Worm (Caenorhabditis elegans) whole organism, young adult: ENCODE measurements around the gene C35B1.8.
A peak's percentile ranks its signal among the peaks of the same experiment; 100 is the strongest.

Source experiments
- B0019.2 ChIP-seq: fragments of 200-800 bp; sonication (Bioruptor generic); conservative IDR thresholded peaks from 2 replicates; pipeline ENCODE4 v1.3.6; 2022; ENCODE audit warnings: missing genetic modification reagents, missing genetic modification characterization, missing compliant biosample characterization
- B0035.1 ChIP-seq: sonication (generic microtip); optimal IDR thresholded peaks from 2 replicates; lab custom pipeline; 2016; ENCODE audit warnings: missing genetic modification characterization, mild to moderate bottlenecking, missing compliant biosample characterization, missing genotype, missing genetic modification reagents
- B0261.1 ChIP-seq: sonication (generic microtip); optimal IDR thresholded peaks from 2 replicates; lab custom pipeline; 2016; ENCODE audit warnings: mild to moderate bottlenecking, missing genetic modification characterization, moderate library complexity, missing compliant biosample characterization
- C06A6.2 ChIP-seq: fragments of 200-800 bp; sonication (Bioruptor generic); conservative IDR thresholded peaks from 2 replicates; pipeline ENCODE4 v1.3.6; 2022; ENCODE audit warnings: missing genetic modification characterization, missing compliant biosample characterization
- D2030.7 ChIP-seq: fragments of 200-800 bp; sonication (Bioruptor generic); IDR thresholded peaks from 2 replicates; pipeline ENCODE4 v1.3.6; 2022; ENCODE audit warnings: missing genetic modification reagents, missing genetic modification characterization, missing compliant biosample characterization
- F39B2.1 ChIP-seq: fragments of 200-800 bp; sonication (Bioruptor generic); IDR thresholded peaks from 2 replicates; pipeline ENCODE4 v1.3.6; 2022; ENCODE audit warnings: missing genetic modification reagents, missing genetic modification characterization, missing compliant biosample characterization
- F52B5.7 ChIP-seq: sonication (generic microtip); optimal IDR thresholded peaks from 2 replicates; lab custom pipeline; 2016; ENCODE audit warnings: mild to moderate bottlenecking, missing genetic modification characterization, missing compliant biosample characterization
- F57A8.1 ChIP-seq: fragments of 200-800 bp; sonication (Bioruptor generic); optimal IDR thresholded peaks from 2 replicates; lab custom pipeline; 2018; ENCODE audit warnings: mild to moderate bottlenecking, missing genetic modification characterization, moderate library complexity, missing compliant biosample characterization
- F57C9.4 ChIP-seq: sonication (generic microtip); optimal IDR thresholded peaks from 2 replicates; lab custom pipeline; 2017; ENCODE audit warnings: mild to moderate bottlenecking, missing genetic modification characterization, missing compliant biosample characterization
- K11D2.4 ChIP-seq: fragments of 200-800 bp; sonication (Bioruptor generic); IDR thresholded peaks from 2 replicates; pipeline ENCODE4 v1.3.6; 2022; ENCODE audit warnings: missing genetic modification reagents, missing genetic modification characterization, missing compliant biosample characterization
- K12H6.12 ChIP-seq: fragments of 200-800 bp; sonication (Bioruptor generic); optimal IDR thresholded peaks from 2 replicates; lab custom pipeline; 2018; ENCODE audit warnings: mild to moderate bottlenecking, missing genetic modification characterization, missing compliant biosample characterization
- Y53G8AR.9 ChIP-seq: fragments of 200-800 bp; sonication (Bioruptor generic); conservative IDR thresholded peaks from 2 replicates; pipeline ENCODE4 v1.3.6; 2022; ENCODE audit warnings: missing genetic modification reagents, missing genetic modification characterization, missing compliant biosample characterization
- Y56A3A.18 ChIP-seq: fragments of 200-800 bp; sonication (Bioruptor generic); IDR thresholded peaks from 2 replicates; pipeline ENCODE4 v1.3.6; 2022; ENCODE audit warnings: missing genetic modification reagents, missing genetic modification characterization, missing compliant biosample characterization
- akir-1 ChIP-seq: fragments of 200-800 bp; sonication (Bioruptor generic); optimal IDR thresholded peaks from 2 replicates; lab custom pipeline; 2018; ENCODE audit warnings: mild to moderate bottlenecking, missing genetic modification characterization, moderate library complexity, missing compliant biosample characterization
- ama-1 ChIP-seq, 3 experiments: fragments of 150-350 bp in 1 of 3; sonication (generic microtip) in 2 of 3; optimal IDR thresholded peaks; 2 replicates each; lab custom pipeline; 2014 to 2018; ENCODE audit warnings: missing biosample characterization in 2 of 3, missing genetic modification characterization in 2 of 3, missing genetic modification reagents in 2 of 3
- aptf-3 ChIP-seq: fragments of 200-800 bp; sonication (Bioruptor generic); IDR thresholded peaks from 2 replicates; pipeline ENCODE4 v1.3.6; 2022; ENCODE audit warnings: missing genetic modification characterization, missing compliant biosample characterization
- atf-7 ChIP-seq: sonication (generic microtip); optimal IDR thresholded peaks from 2 replicates; lab custom pipeline; 2017; ENCODE audit warnings: mild to moderate bottlenecking, missing genetic modification characterization, missing compliant biosample characterization
- attf-6 ChIP-seq: fragments of 200-800 bp; sonication (Bioruptor generic); IDR thresholded peaks from 2 replicates; pipeline ENCODE4 v1.3.6; 2022; ENCODE audit warnings: missing genetic modification reagents, missing genetic modification characterization, missing compliant biosample characterization
- bed-1 ChIP-seq: fragments of 200-800 bp; sonication (Bioruptor generic); IDR thresholded peaks from 2 replicates; pipeline ENCODE4 v1.3.6; 2022; ENCODE audit warnings: missing genetic modification reagents, missing genetic modification characterization, missing compliant biosample characterization
- bed-2 ChIP-seq: fragments of 200-800 bp; sonication (Bioruptor generic); IDR thresholded peaks from 2 replicates; pipeline ENCODE4 v1.3.6; 2022; ENCODE audit warnings: missing genetic modification reagents, missing genetic modification characterization, missing compliant biosample characterization
- ccch-3 ChIP-seq: fragments of 200-800 bp; sonication (Bioruptor generic); optimal IDR thresholded peaks from 2 replicates; lab custom pipeline; 2018; ENCODE audit warnings: mild to moderate bottlenecking, missing genetic modification characterization, missing compliant biosample characterization
- ceh-79 ChIP-seq: sonication (generic microtip); optimal IDR thresholded peaks from 2 replicates; lab custom pipeline; 2017; ENCODE audit warnings: mild to moderate bottlenecking, missing genetic modification characterization, missing compliant biosample characterization
- dox-1 ChIP-seq: fragments of 200-800 bp; sonication (Bioruptor generic); IDR thresholded peaks from 2 replicates; pipeline ENCODE4 v1.3.6; 2022; ENCODE audit warnings: missing genetic modification reagents, missing genetic modification characterization, missing compliant biosample characterization
- dpl-1 ChIP-seq: fragments of 150-350 bp; optimal IDR thresholded peaks from 2 replicates; lab custom pipeline; 2014; ENCODE audit warnings: missing biosample characterization, missing genetic modification reagents, missing genetic modification characterization
- efl-1 ChIP-seq: fragments of 150-350 bp; optimal IDR thresholded peaks from 2 replicates; lab custom pipeline; 2014; ENCODE audit warnings: missing biosample characterization, missing genetic modification reagents, missing genetic modification characterization
- egl-18 ChIP-seq: fragments of 200-800 bp; sonication (Bioruptor generic); IDR thresholded peaks from 2 replicates; pipeline ENCODE4 v1.3.6; 2022; ENCODE audit warnings: missing genetic modification reagents, missing genetic modification characterization, missing compliant biosample characterization
- egl-44 ChIP-seq: fragments of 200-800 bp; sonication (Bioruptor generic); IDR thresholded peaks from 2 replicates; pipeline ENCODE4 v1.3.6; 2022; ENCODE audit warnings: missing genetic modification reagents, missing genetic modification characterization, missing compliant biosample characterization
- egrh-3 ChIP-seq: fragments of 200-800 bp; sonication (Bioruptor generic); IDR thresholded peaks from 2 replicates; pipeline ENCODE4 v1.3.6; 2022; ENCODE audit warnings: missing genetic modification reagents, missing genetic modification characterization, missing compliant biosample characterization
- him-1 ChIP-seq: sonication (generic microtip); optimal IDR thresholded peaks from 2 replicates; lab custom pipeline; 2016; ENCODE audit warnings: missing genotype, missing genetic modification reagents, missing genetic modification characterization, missing compliant biosample characterization
- hmg-1.2 ChIP-seq: fragments of 200-800 bp; sonication (Bioruptor generic); IDR thresholded peaks from 2 replicates; pipeline ENCODE4 v1.3.6; 2022; ENCODE audit warnings: missing genetic modification reagents, missing genetic modification characterization, missing compliant biosample characterization
- lag-1 ChIP-seq: fragments of 200-800 bp; sonication (Bioruptor generic); IDR thresholded peaks from 2 replicates; pipeline ENCODE4 v1.3.6; 2022; ENCODE audit warnings: missing genetic modification reagents, missing genetic modification characterization, missing compliant biosample characterization
- let-607 ChIP-seq, 2 experiments: fragments of 200-800 bp in 1 of 2; sonication (Bioruptor generic) in 1 of 2; sonication (generic microtip) in 1 of 2; optimal IDR thresholded peaks; 2 replicates each; lab custom pipeline; 2016 to 2018; ENCODE audit warnings: mild to moderate bottlenecking in 2 of 2, missing compliant biosample characterization in 2 of 2, missing genetic modification characterization in 2 of 2, moderate library complexity in 2 of 2, missing genotype in 1 of 2
- lin-26 ChIP-seq: fragments of 200-800 bp; sonication (Bioruptor generic); IDR thresholded peaks from 2 replicates; pipeline ENCODE4 v1.3.6; 2022; ENCODE audit warnings: missing genetic modification reagents, missing genetic modification characterization, missing compliant biosample characterization
- lin-40 ChIP-seq: sonication (generic microtip); optimal IDR thresholded peaks from 2 replicates; lab custom pipeline; 2016; ENCODE audit warnings: missing genetic modification characterization, mild to moderate bottlenecking, missing compliant biosample characterization, missing genotype, missing genetic modification reagents
- lir-1 ChIP-seq: fragments of 200-800 bp; sonication (Bioruptor generic); conservative IDR thresholded peaks from 2 replicates; pipeline ENCODE4 v1.3.6; 2022; ENCODE audit warnings: missing genetic modification reagents, missing genetic modification characterization, missing compliant biosample characterization
- lsy-27 ChIP-seq: sonication (generic microtip); optimal IDR thresholded peaks from 2 replicates; lab custom pipeline; 2017; ENCODE audit warnings: missing genetic modification characterization, mild to moderate bottlenecking, missing compliant biosample characterization, antibody characterized with exemption, missing genotype, borderline replicate concordance; ENCODE audit not compliant: insufficient read depth
- madf-10 ChIP-seq: sonication (generic microtip); optimal IDR thresholded peaks from 2 replicates; lab custom pipeline; 2016; ENCODE audit warnings: mild to moderate bottlenecking, missing genetic modification characterization, missing compliant biosample characterization
- madf-8 ChIP-seq: fragments of 200-800 bp; sonication (Bioruptor generic); conservative IDR thresholded peaks from 2 replicates; pipeline ENCODE4 v1.3.6; 2022; ENCODE audit warnings: missing genetic modification reagents, missing genetic modification characterization, missing compliant biosample characterization
- mes-4 ChIP-seq: sonication (generic microtip); optimal IDR thresholded peaks from 2 replicates; lab custom pipeline; 2016; ENCODE audit warnings: missing genotype, missing genetic modification characterization, missing compliant biosample characterization
- pbrm-1 ChIP-seq: fragments of 200-800 bp; sonication (Bioruptor generic); IDR thresholded peaks from 2 replicates; pipeline ENCODE4 v1.3.6; 2022; ENCODE audit warnings: missing genetic modification reagents, missing genetic modification characterization, missing compliant biosample characterization
- snpc-1.1 ChIP-seq: sonication (generic microtip); optimal IDR thresholded peaks from 2 replicates; lab custom pipeline; 2017; ENCODE audit warnings: missing genetic modification characterization, mild to moderate bottlenecking, missing compliant biosample characterization, antibody characterized with exemption, moderate library complexity, missing genotype, missing genetic modification reagents; ENCODE audit not compliant: insufficient read depth
- tlf-1 ChIP-seq: fragments of 200-800 bp; sonication (Bioruptor generic); optimal IDR thresholded peaks from 2 replicates; lab custom pipeline; 2018; ENCODE audit warnings: mild to moderate bottlenecking, missing genetic modification characterization, missing compliant biosample characterization
- unc-62 ChIP-seq: fragments of 150-350 bp; optimal IDR thresholded peaks from 2 replicates; lab custom pipeline; 2014; ENCODE audit warnings: missing biosample characterization, missing genetic modification reagents, missing genetic modification characterization
- xnd-1 ChIP-seq: sonication (generic microtip); optimal IDR thresholded peaks from 2 replicates; lab custom pipeline; 2016; ENCODE audit warnings: missing genotype, missing genetic modification reagents, missing genetic modification characterization, missing compliant biosample characterization
- zim-3 ChIP-seq: sonication (generic microtip); optimal IDR thresholded peaks from 2 replicates; lab custom pipeline; 2017; ENCODE audit warnings: mild to moderate bottlenecking, missing genetic modification characterization, moderate library complexity, missing compliant biosample characterization
- ztf-18 ChIP-seq: sonication (generic microtip); optimal IDR thresholded peaks from 2 replicates; lab custom pipeline; 2016; ENCODE audit warnings: missing genotype, mild to moderate bottlenecking, missing genetic modification characterization, missing compliant biosample characterization
- ztf-22 ChIP-seq: fragments of 200-800 bp; sonication (Bioruptor generic); optimal IDR thresholded peaks from 2 replicates; lab custom pipeline; 2018; ENCODE audit warnings: mild to moderate bottlenecking, missing genetic modification characterization, moderate library complexity, missing compliant biosample characterization

C35B1.8 gene

DNA sequence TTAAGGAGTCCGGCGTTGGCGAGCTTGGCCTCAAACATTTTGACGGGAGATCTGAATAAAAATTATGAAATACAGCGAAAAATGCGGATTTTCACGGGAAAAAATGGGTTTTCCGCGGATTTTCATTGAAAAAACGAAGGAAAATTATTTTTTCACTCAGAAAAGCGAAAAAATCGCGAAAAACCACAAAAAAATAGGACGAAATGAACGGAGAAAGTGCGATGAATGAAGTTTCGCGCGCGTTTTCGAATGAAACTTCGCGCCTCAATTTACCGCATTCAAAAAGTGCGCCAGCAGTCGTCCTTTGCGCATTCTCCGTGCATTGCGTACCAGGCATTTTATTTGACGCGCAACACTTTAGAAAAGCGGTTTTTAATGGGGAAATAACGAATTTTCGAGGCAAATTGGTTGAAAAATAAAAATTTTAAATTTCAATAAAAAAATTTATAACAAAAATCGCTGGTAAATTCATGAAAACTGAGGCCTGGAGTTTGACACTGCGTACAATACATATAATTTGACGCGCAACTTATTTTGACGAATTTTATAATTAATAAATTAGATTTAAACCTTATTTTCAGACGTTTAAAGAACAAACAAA, 29.3 kb downstream of the C35B1.8 start, which contains the start of gene pcn-1 (continued):
- peak; percentile 98 for TF ChIP-seq efl-1 (GFP tag; lab: Kevin White, UChicago)
- peak; percentile 85 for TF ChIP-seq B0035.1 (tag; lab: Kevin White, UChicago)
- TF ChIP-seq egl-44 (GFP tag; lab: Robert Waterston, UW): 0 out of 2 replicates have a peak, but pooled peaks have one; percentile 37
- no peak for TF ChIP-seq akir-1 (GFP tag; lab: Kevin White, UChicago)
- peak; percentile 98 for TF ChIP-seq dox-1 (GFP tag; lab: Robert Waterston, UW)
- peak; percentile 93 for TF ChIP-seq lir-1 (GFP tag; lab: Robert Waterston, UW)
- TF ChIP-seq Y56A3A.18 (GFP tag; lab: Robert Waterston, UW): peak; percentile 86
- TF ChIP-seq ama-1 (optimal IDR thresholded peaks at IDR 0.05; lab: Kevin White, UChicago): no peak
- TF ChIP-seq ama-1 (GFP tag; optimal IDR thresholded peaks at IDR 0.05; lab: Kevin White, UChicago): peak in 1 of 2 experiments; percentile 23
- TF ChIP-seq ztf-18 (tag; lab: Kevin White, UChicago): peak; percentile 100
- TF ChIP-seq F39B2.1 (GFP tag; lab: Robert Waterston, UW): peak; percentile 65; the same call in 1 of the 2 replicates
- TF ChIP-seq Y53G8AR.9 (GFP tag; lab: Robert Waterston, UW): peak; percentile 98
- TF ChIP-seq ceh-79: peak; percentile 41
- TF ChIP-seq bed-1 (GFP tag; lab: Robert Waterston, UW): no peak
- peak; percentile 98 for TF ChIP-seq tlf-1 (GFP tag; lab: Kevin White, UChicago)
- TF ChIP-seq mes-4 (tag; lab: Kevin White, UChicago): no peak
- peak; percentile 29 for TF ChIP-seq ztf-22 (GFP tag; lab: Kevin White, UChicago)
- peak; percentile 84 for TF ChIP-seq C06A6.2 (GFP tag; lab: Robert Waterston, UW)
- peak; percentile 83 for TF ChIP-seq K12H6.12 (tag; lab: Kevin White, UChicago)
- peak; percentile 37 for TF ChIP-seq B0261.1 (tag; lab: Kevin White, UChicago)
- peak; percentile 85 for TF ChIP-seq hmg-1.2 (GFP tag; lab: Robert Waterston, UW)
- peak; percentile 24 for TF ChIP-seq F52B5.7 (tag; lab: Kevin White, UChicago)
- TF ChIP-seq pbrm-1 (GFP tag; lab: Robert Waterston, UW): peak; percentile 97
- TF ChIP-seq attf-6 (GFP tag; lab: Robert Waterston, UW): peak; percentile 84
- no peak for TF ChIP-seq unc-62 (GFP tag; lab: Kevin White, UChicago)
- TF ChIP-seq aptf-3 (GFP tag; lab: Robert Waterston, UW): 0 out of 2 replicates have a peak, but pooled peaks have one; percentile 36
- peak; percentile 96 for TF ChIP-seq madf-8 (GFP tag; lab: Robert Waterston, UW)
- TF ChIP-seq D2030.7 (GFP tag; lab: Robert Waterston, UW): peak; percentile 97
- peak; percentile 91 for TF ChIP-seq atf-7 (tag; lab: Kevin White, UChicago)
- no peak for TF ChIP-seq F57A8.1 (GFP tag; lab: Kevin White, UChicago)
- peak; percentile 89 for TF ChIP-seq F57C9.4 (tag; lab: Kevin White, UChicago)
- peak; percentile 72 for TF ChIP-seq snpc-1.1 (tag; lab: Kevin White, UChicago)
- TF ChIP-seq let-607 (tag; optimal IDR thresholded peaks at IDR 0.05; lab: Kevin White, UChicago): peak; percentile 76 to 86
- no peak for TF ChIP-seq lin-26 (GFP tag; lab: Robert Waterston, UW)
- TF ChIP-seq lag-1: no peak
- TF ChIP-seq xnd-1 (tag; lab: Kevin White, UChicago): peak; percentile 98
- TF ChIP-seq K11D2.4 (GFP tag; lab: Robert Waterston, UW): peak; percentile 93
- TF ChIP-seq B0019.2 (GFP tag; lab: Robert Waterston, UW): peak; percentile 87
- TF ChIP-seq zim-3 (tag; lab: Kevin White, UChicago): no peak
- TF ChIP-seq ccch-3 (GFP tag; lab: Kevin White, UChicago): peak; percentile 26
- peak; percentile 86 for TF ChIP-seq him-1 (tag; lab: Kevin White, UChicago)
- TF ChIP-seq lin-40 (tag; lab: Kevin White, UChicago): peak; percentile 98
- peak; percentile 12 for TF ChIP-seq lsy-27
- TF ChIP-seq dpl-1 (GFP tag; lab: Kevin White, UChicago): peak; percentile 99
- peak; percentile 90 for TF ChIP-seq bed-2 (GFP tag; lab: Robert Waterston, UW)
- TF ChIP-seq madf-10 (tag; lab: Kevin White, UChicago): peak; percentile 86
- TF ChIP-seq egl-18 (GFP tag; lab: Robert Waterston, UW): peak; percentile 80
- TF ChIP-seq egrh-3: peak; percentile 38; the same call in 1 of the 2 replicates
